Fruit fly (Drosophila melanogaster) whole organism, embryonic: Measurements from ENCODE around the gene Pbp45.

ENCODE experiments used
- CG1024 ChIP-seq: fragments of 200-800 bp; sonication (Bioruptor generic); IDR thresholded peaks from 2 replicates; pipeline ENCODE4 v1.3.6; 2022; ENCODE audit warnings: missing biosample characterization, missing genetic modification characterization
- CG10274 ChIP-seq: fragments of 200-800 bp; sonication (Bioruptor generic); optimal IDR thresholded peaks from 3 replicates; lab custom pipeline; 2017; ENCODE audit warnings: missing biosample characterization, mild to moderate bottlenecking, missing genetic modification characterization
- CG10366 ChIP-seq: fragments of 200-800 bp; sonication (Bioruptor generic); IDR thresholded peaks from 2 replicates; pipeline ENCODE4 v1.3.6; 2022; ENCODE audit warnings: missing biosample characterization, missing genetic modification characterization
- CG11398 ChIP-seq: fragments of 200-800 bp; sonication (Bioruptor generic); optimal IDR thresholded peaks from 2 replicates; lab custom pipeline; 2016; ENCODE audit warnings: missing biosample characterization, missing genetic modification characterization
- CG12391 ChIP-seq: fragments of 200-800 bp; sonication (Bioruptor generic); optimal IDR thresholded peaks from 3 replicates; lab custom pipeline; 2018; ENCODE audit warnings: missing biosample characterization, mild to moderate bottlenecking, missing genetic modification characterization, moderate library complexity
- CG14965 ChIP-seq: fragments of 200-800 bp; sonication (Bioruptor generic); optimal IDR thresholded peaks from 2 replicates; lab custom pipeline; 2016; ENCODE audit warnings: missing biosample characterization, missing genetic modification characterization, borderline replicate concordance
- CG15011 ChIP-seq: fragments of 200-800 bp; sonication (Bioruptor generic); optimal IDR thresholded peaks from 3 replicates; lab custom pipeline; 2018; ENCODE audit warnings: missing biosample characterization, mild to moderate bottlenecking, missing genetic modification characterization
- CG15073 ChIP-seq: fragments of 200-800 bp; sonication (Bioruptor generic); optimal IDR thresholded peaks from 2 replicates; lab custom pipeline; 2016; ENCODE audit warnings: missing biosample characterization, missing genetic modification characterization
- CG16815 ChIP-seq: fragments of 200-800 bp; sonication (Bioruptor generic); optimal IDR thresholded peaks from 3 replicates; lab custom pipeline; 2017; ENCODE audit warnings: missing biosample characterization, mild to moderate bottlenecking, missing genetic modification characterization
- CG16863 ChIP-seq: fragments of 200-800 bp; sonication (Bioruptor generic); optimal IDR thresholded peaks from 3 replicates; lab custom pipeline; 2016; ENCODE audit warnings: missing biosample characterization, missing genetic modification characterization
- CG17359 ChIP-seq: fragments of 200-800 bp; sonication (Bioruptor generic); optimal IDR thresholded peaks from 3 replicates; lab custom pipeline; 2018; ENCODE audit warnings: missing biosample characterization, mild to moderate bottlenecking, missing genetic modification characterization, moderate library complexity
- CG3065 ChIP-seq: fragments of 200-800 bp; sonication (Bioruptor generic); optimal IDR thresholded peaks from 2 replicates; lab custom pipeline; 2016; ENCODE audit warnings: missing biosample characterization, missing genetic modification characterization
- CG31365 ChIP-seq: fragments of 200-800 bp; sonication (Bioruptor generic); optimal IDR thresholded peaks from 2 replicates; lab custom pipeline; 2018; ENCODE audit warnings: missing biosample characterization, mild to moderate bottlenecking, missing genetic modification characterization
- CG34376 ChIP-seq: fragments of 200-800 bp; sonication (Bioruptor generic); optimal IDR thresholded peaks from 2 replicates; lab custom pipeline; 2018; ENCODE audit warnings: missing biosample characterization, mild to moderate bottlenecking, missing genetic modification characterization
- CG6272 ChIP-seq: fragments of 200-800 bp; sonication (Bioruptor generic); IDR thresholded peaks from 2 replicates; pipeline ENCODE4 v1.3.6; 2022; ENCODE audit warnings: missing biosample characterization, missing genetic modification characterization
- CG6654 ChIP-seq: fragments of 200-800 bp; sonication (Bioruptor generic); optimal IDR thresholded peaks from 2 replicates; lab custom pipeline; 2017; ENCODE audit warnings: missing biosample characterization, mild to moderate bottlenecking, missing genetic modification characterization
- CG9797 ChIP-seq: fragments of 200-800 bp; sonication (Bioruptor generic); optimal IDR thresholded peaks from 3 replicates; lab custom pipeline; 2018; ENCODE audit warnings: missing biosample characterization, mild to moderate bottlenecking, missing genetic modification characterization
- CG9932 ChIP-seq: fragments of 200-800 bp; sonication (Bioruptor generic); IDR thresholded peaks from 2 replicates; pipeline ENCODE4 v1.3.6; 2022; ENCODE audit warnings: missing biosample characterization, missing genetic modification characterization
- Deaf1 ChIP-seq: fragments of 200-800 bp; optimal IDR thresholded peaks from 3 replicates; lab custom pipeline; 2019; ENCODE audit warnings: missing biosample characterization, mild to moderate bottlenecking, missing genetic modification characterization, moderate library complexity
- Dek ChIP-seq: fragments of 200-800 bp; sonication (Bioruptor generic); optimal IDR thresholded peaks from 3 replicates; lab custom pipeline; 2019; ENCODE audit warnings: missing biosample characterization, mild to moderate bottlenecking, missing genetic modification characterization, moderate library complexity
- Ets65A ChIP-seq: fragments of 200-800 bp; sonication (Bioruptor generic); peaks from one replicate; lab custom pipeline; 2016; ENCODE audit warnings: missing biosample characterization, missing genetic modification characterization
- Gug ChIP-seq: fragments of 200-800 bp; sonication (Bioruptor generic); IDR thresholded peaks from 4 replicates; pipeline ENCODE4 v1.3.6; 2022; ENCODE audit warnings: missing biosample characterization, missing genetic modification characterization
- HLHmδ ChIP-seq: fragments of 200-800 bp; sonication (Bioruptor generic); optimal IDR thresholded peaks from 2 replicates; lab custom pipeline; 2018; ENCODE audit warnings: missing biosample characterization, mild to moderate bottlenecking, missing genetic modification characterization, moderate library complexity
- Hmx ChIP-seq: fragments of 200-800 bp; sonication (Bioruptor generic); optimal IDR thresholded peaks from 2 replicates; lab custom pipeline; 2016; ENCODE audit warnings: missing biosample characterization, missing genetic modification characterization
- Opbp ChIP-seq: fragments of 200-800 bp; sonication (Bioruptor generic); IDR thresholded peaks from 3 replicates; pipeline ENCODE4 v1.3.6; 2022; ENCODE audit warnings: missing biosample characterization, missing genetic modification characterization; ENCODE audit not compliant: partially characterized antibody
- Poxn ChIP-seq: fragments of 200-800 bp; sonication (Bioruptor generic); IDR thresholded peaks from 2 replicates; pipeline ENCODE4 v1.3.6; 2022; ENCODE audit warnings: missing biosample characterization, missing genetic modification characterization
- Rx ChIP-seq: fragments of 200-800 bp; sonication (Bioruptor generic); IDR thresholded peaks from 2 replicates; pipeline ENCODE4 v1.3.6; 2022; ENCODE audit warnings: missing biosample characterization, missing genetic modification characterization
- ase ChIP-seq: fragments of 200-800 bp; sonication (Bioruptor generic); IDR thresholded peaks from 3 replicates; pipeline ENCODE4 v1.3.6; 2022; ENCODE audit warnings: missing biosample characterization, missing genetic modification characterization
- caup ChIP-seq: fragments of 200-800 bp; sonication (Bioruptor generic); optimal IDR thresholded peaks from 3 replicates; lab custom pipeline; 2017; ENCODE audit warnings: missing biosample characterization, mild to moderate bottlenecking, missing genetic modification characterization, moderate library complexity; ENCODE audit not compliant: severe bottlenecking
- corto ChIP-seq: fragments of 200-800 bp; sonication (Bioruptor generic); optimal IDR thresholded peaks from 2 replicates; lab custom pipeline; 2016; ENCODE audit warnings: missing biosample characterization, mild to moderate bottlenecking, missing genetic modification characterization, moderate library complexity
- da ChIP-seq: fragments of 200-800 bp; sonication (Bioruptor generic); optimal IDR thresholded peaks from 2 replicates; lab custom pipeline; 2016; ENCODE audit warnings: missing biosample characterization, missing genetic modification characterization
- ems ChIP-seq: fragments of 200-800 bp; sonication (Bioruptor generic); optimal IDR thresholded peaks from 3 replicates; lab custom pipeline; 2016; ENCODE audit warnings: missing biosample characterization, missing genetic modification characterization
- esg ChIP-seq: fragments of 200-800 bp; sonication (Bioruptor generic); conservative IDR thresholded peaks from 2 replicates; pipeline ENCODE4 v1.3.6; 2022; ENCODE audit warnings: missing biosample characterization, missing genetic modification characterization
- ftz-f1 ChIP-seq: fragments of 200-800 bp; sonication (Bioruptor generic); optimal IDR thresholded peaks from 2 replicates; lab custom pipeline; 2016; ENCODE audit warnings: missing biosample characterization, missing genetic modification characterization
- gcm2 ChIP-seq: fragments of 200-800 bp; sonication (Bioruptor generic); optimal IDR thresholded peaks from 2 replicates; lab custom pipeline; 2016; ENCODE audit warnings: missing biosample characterization, missing genetic modification characterization
- her ChIP-seq: fragments of 200-800 bp; sonication (Bioruptor generic); optimal IDR thresholded peaks from 2 replicates; lab custom pipeline; 2016; ENCODE audit warnings: missing biosample characterization, missing genetic modification characterization
- nau ChIP-seq: fragments of 200-800 bp; sonication (Bioruptor generic); optimal IDR thresholded peaks from 3 replicates; lab custom pipeline; 2017; ENCODE audit warnings: missing biosample characterization, mild to moderate bottlenecking, missing genetic modification characterization, missing genetic modification reagents
- org-1 ChIP-seq: fragments of 200-800 bp; sonication (Bioruptor generic); optimal IDR thresholded peaks from 2 replicates; lab custom pipeline; 2017; ENCODE audit warnings: missing biosample characterization, missing genetic modification characterization
- rib ChIP-seq: fragments of 200-800 bp; sonication (Bioruptor generic); IDR thresholded peaks from 2 replicates; pipeline ENCODE4 v1.3.6; 2022; ENCODE audit warnings: missing biosample characterization, missing genetic modification characterization
- stwl ChIP-seq: fragments of 200-800 bp; sonication (Bioruptor generic); optimal IDR thresholded peaks from 3 replicates; lab custom pipeline; 2018; ENCODE audit warnings: missing biosample characterization, mild to moderate bottlenecking, missing genetic modification characterization, moderate library complexity
- twi ChIP-seq: fragments of 200-800 bp; optimal IDR thresholded peaks from 2 replicates; lab custom pipeline; 2019; ENCODE audit warnings: missing biosample characterization, mild to moderate bottlenecking, missing genetic modification characterization, moderate library complexity
- wek ChIP-seq: fragments of 200-800 bp; sonication (Bioruptor generic); optimal IDR thresholded peaks from 3 replicates; lab custom pipeline; 2018; ENCODE audit warnings: missing biosample characterization, mild to moderate bottlenecking, missing genetic modification characterization, moderate library complexity

Pbp45 gene

dm6 chr3R:15803502-15804461 is 35.5 kb downstream of the Pbp45 start, which contains the start of gene alpha-Man-IIb (continued):
- TF ChIP-seq CG14965 (GFP tag; lab: Kevin White, UChicago) (no peak), esg (GFP tag; lab: Robert Waterston, UW) (no peak), stwl (no peak), HLHmδ (GFP tag; lab: Kevin White, UChicago) (no peak), org-1 (GFP tag; lab: Kevin White, UChicago) (no peak), CG12391 (peak; percentile 33), CG10366 (GFP tag; lab: Robert Waterston, UW) (peak; percentile 12; the same call in 1 of the 2 replicates), Deaf1 (peak; percentile 60), CG1024 (GFP tag; lab: Robert Waterston, UW) (peak; percentile 48), Rx (GFP tag; lab: Robert Waterston, UW) (no peak), CG6654 (GFP tag; lab: Kevin White, UChicago) (no peak), CG9932 (no peak), CG34376 (GFP tag; lab: Kevin White, UChicago) (peak; percentile 29), twi (peak; percentile 23), Hmx (no peak), her (no peak), Ets65A (peak; percentile 85), CG17359 (peak; percentile 23), CG10274 (GFP tag; lab: Kevin White, UChicago) (no peak), Poxn (GFP tag; lab: Robert Waterston, UW) (no peak), rib (GFP tag; lab: Robert Waterston, UW) (no peak), caup (GFP tag; lab: Kevin White, UChicago) (no peak), CG31365 (tag; lab: Kevin White, UChicago) (no peak), wek (GFP tag; lab: Kevin White, UChicago) (no peak), corto (GFP tag; lab: Kevin White, UChicago) (no peak), CG16863 (GFP tag; lab: Kevin White, UChicago) (no peak), da (GFP tag; lab: Kevin White, UChicago) (no peak), ems (GFP tag; lab: Kevin White, UChicago) (peak; percentile 30), gcm2 (GFP tag; lab: Kevin White, UChicago) (no peak), nau (GFP tag; lab: Kevin White, UChicago) (no peak), CG9797 (GFP tag; lab: Kevin White, UChicago) (peak; percentile 81), CG11398 (GFP tag; lab: Kevin White, UChicago) (no peak), Gug (GFP tag; lab: Robert Waterston, UW) (no peak), CG6272 (GFP tag; lab: Robert Waterston, UW) (no peak), CG16815 (GFP tag; lab: Kevin White, UChicago) (no peak), ase (GFP tag; lab: Robert Waterston, UW) (no peak), CG15073 (GFP tag; lab: Kevin White, UChicago) (no peak), CG15011 (no peak), Dek (tag; lab: Kevin White, UChicago) (peak; percentile 51), ftz-f1 (GFP tag; lab: Kevin White, UChicago) (peak; percentile 2), CG3065 (GFP tag; lab: Kevin White, UChicago) (no peak), Opbp (GFP tag; lab: Robert Waterston, UW) (peak; percentile 64; the same call in 2 of the 3 replicates)
- TF ChIP-seq, all 482 proteins: peak for 162
